Fruit fly (Drosophila melanogaster) Kc167 (cell line): ENCODE results near the gene CG15387.

Experiments
- Myc ChIP-seq: fragments of >200 bp; optimal IDR thresholded peaks from 2 replicates; lab custom pipeline; 2017; ENCODE audit warnings: missing external identifiers
- ttk ChIP-seq: sonication (Bioruptor generic); optimal IDR thresholded peaks from 2 replicates; lab custom pipeline; 2017; ENCODE audit warnings: missing external identifiers

DNA sequence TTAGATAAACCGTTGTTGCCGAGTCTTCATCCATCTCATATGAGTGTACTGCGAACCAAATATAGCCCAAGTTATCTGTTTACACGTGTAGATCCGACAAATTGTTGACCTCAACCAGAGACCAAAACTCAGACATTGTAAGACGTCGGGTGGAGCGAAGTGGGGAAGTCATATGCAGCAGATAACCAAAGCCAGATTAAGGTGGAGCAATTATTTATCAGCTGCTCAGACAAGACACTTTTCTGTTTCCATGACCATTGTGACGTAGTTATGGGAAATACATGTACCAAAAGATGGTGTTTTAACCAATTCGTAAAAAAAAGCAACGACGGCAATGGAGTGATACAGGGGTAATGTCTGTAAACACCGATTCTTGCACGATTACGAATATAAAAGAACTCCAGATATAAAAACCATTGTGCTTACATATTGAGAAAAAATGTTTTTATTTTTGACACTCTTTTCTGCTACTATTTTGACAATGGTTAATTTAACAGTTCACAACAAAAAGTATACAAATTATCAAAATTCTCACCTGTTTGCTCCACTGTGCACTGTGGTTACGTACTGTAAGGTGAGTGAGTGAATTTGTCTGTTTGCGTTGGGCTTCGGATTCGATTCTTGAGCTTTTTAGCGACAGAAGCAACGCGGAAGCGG lies 48.7 kb downstream of the CG15387 start:
- TF ChIP-seq ttk = no peak
- TF ChIP-seq Myc (lab: Kevin White, UChicago) = no peak
